Fruit fly (Drosophila melanogaster) whole organism, embryonic: ENCODE data around the gene CG43407.

ENCODE experiments used
- CG1233 ChIP-seq: fragments of 200-800 bp; sonication (Bioruptor generic); optimal IDR thresholded peaks from 4 replicates; lab custom pipeline; 2018; ENCODE audit warnings: missing biosample characterization, mild to moderate bottlenecking, missing genetic modification characterization
- CG15601 ChIP-seq: fragments of 200-800 bp; sonication (Bioruptor generic); optimal IDR thresholded peaks from 3 replicates; lab custom pipeline; 2019; ENCODE audit warnings: missing biosample characterization, mild to moderate bottlenecking, missing genetic modification characterization, moderate library complexity
- CG17328 ChIP-seq: fragments of 200-800 bp; sonication (Bioruptor generic); IDR thresholded peaks from 2 replicates; pipeline ENCODE4 v1.3.6; 2022; ENCODE audit warnings: missing biosample characterization, missing genetic modification characterization
- Doc2 ChIP-seq: fragments of 200-800 bp; sonication (Bioruptor generic); IDR thresholded peaks from 2 replicates; pipeline ENCODE4 v1.3.6; 2022; ENCODE audit warnings: missing biosample characterization, missing genetic modification characterization
- HHEX ChIP-seq: fragments of 200-800 bp; sonication (Bioruptor generic); optimal IDR thresholded peaks from 3 replicates; lab custom pipeline; 2017; ENCODE audit warnings: missing biosample characterization, mild to moderate bottlenecking, missing genetic modification characterization, missing genetic modification reagents
- HLHmδ ChIP-seq: fragments of 200-800 bp; sonication (Bioruptor generic); optimal IDR thresholded peaks from 2 replicates; lab custom pipeline; 2018; ENCODE audit warnings: missing biosample characterization, mild to moderate bottlenecking, missing genetic modification characterization, moderate library complexity
- Oaz ChIP-seq: fragments of 200-800 bp; sonication (Bioruptor generic); IDR thresholded peaks from 2 replicates; pipeline ENCODE4 v1.3.6; 2022; ENCODE audit warnings: missing biosample characterization, missing genetic modification characterization
- ac ChIP-seq: fragments of 200-800 bp; sonication (Bioruptor generic); optimal IDR thresholded peaks from 3 replicates; lab custom pipeline; 2017; ENCODE audit warnings: missing biosample characterization, mild to moderate bottlenecking, missing genetic modification characterization
- bbx ChIP-seq: fragments of 200-800 bp; sonication (Bioruptor generic); IDR thresholded peaks from 2 replicates; pipeline ENCODE4 v1.3.6; 2022; ENCODE audit warnings: missing biosample characterization, missing genetic modification characterization; ENCODE audit not compliant: partially characterized antibody
- corto ChIP-seq: fragments of 200-800 bp; sonication (Bioruptor generic); optimal IDR thresholded peaks from 2 replicates; lab custom pipeline; 2016; ENCODE audit warnings: missing biosample characterization, mild to moderate bottlenecking, missing genetic modification characterization, moderate library complexity
- nau ChIP-seq: fragments of 200-800 bp; sonication (Bioruptor generic); optimal IDR thresholded peaks from 3 replicates; lab custom pipeline; 2017; ENCODE audit warnings: missing biosample characterization, mild to moderate bottlenecking, missing genetic modification characterization, missing genetic modification reagents
- onecut ChIP-seq: fragments of 200-800 bp; sonication (Bioruptor generic); IDR thresholded peaks from 2 replicates; pipeline ENCODE4 v1.3.6; 2022; ENCODE audit warnings: missing biosample characterization, missing genetic modification characterization
- sens ChIP-seq: fragments of 200-800 bp; sonication (Bioruptor generic); peaks from one replicate; lab custom pipeline; 2016; ENCODE audit warnings: missing biosample characterization, missing genetic modification characterization
- sob ChIP-seq: fragments of 200-800 bp; sonication (Bioruptor generic); IDR thresholded peaks from 2 replicates; pipeline ENCODE4 v1.3.6; 2022; ENCODE audit warnings: missing biosample characterization, missing genetic modification characterization

DNA sequence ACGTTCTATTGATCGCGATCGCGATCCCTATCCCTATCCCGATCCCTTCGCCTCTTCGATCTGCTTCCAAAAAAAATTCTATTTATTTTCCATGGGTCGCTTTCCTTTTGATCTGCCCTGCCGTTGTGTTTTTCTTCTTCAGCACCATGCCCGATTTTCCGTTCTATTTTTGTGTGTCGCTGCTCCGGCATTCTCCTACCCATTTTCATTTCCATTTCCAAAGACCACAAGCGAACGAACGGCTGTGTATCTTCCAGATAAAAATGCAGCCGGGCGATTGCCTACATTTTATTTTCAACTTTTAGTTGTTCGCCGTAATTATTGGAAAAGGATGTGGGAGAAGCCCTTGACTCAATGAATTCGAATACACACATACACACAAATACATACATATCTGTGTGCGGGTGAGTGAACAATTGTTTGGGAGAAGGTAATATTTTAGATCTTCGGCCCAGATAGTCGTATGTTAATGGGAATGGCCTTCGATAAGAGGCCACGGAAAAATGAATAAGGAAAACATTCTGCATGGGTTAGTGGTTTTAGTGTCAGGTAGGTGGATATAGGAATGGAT, 9.6 kb downstream of the CG43407 start:
- TF ChIP-seq sob (GFP tag; lab: Robert Waterston, UW) (no peak), CG15601 (no peak), HLHmδ (GFP tag; lab: Kevin White, UChicago) (no peak), bbx (GFP tag; lab: Robert Waterston, UW) (no peak), CG17328 (no peak), ac (GFP tag; lab: Kevin White, UChicago) (no peak), Doc2 (GFP tag; lab: Robert Waterston, UW) (no peak), Oaz (GFP tag; lab: Robert Waterston, UW) (no peak), HHEX (GFP tag; lab: Kevin White, UChicago) (no peak), sens (GFP tag; lab: Kevin White, UChicago) (peak; percentile 68), onecut (GFP tag; lab: Robert Waterston, UW) (no peak), nau (GFP tag; lab: Kevin White, UChicago) (no peak), corto (GFP tag; lab: Kevin White, UChicago) (no peak), CG1233 (GFP tag; lab: Kevin White, UChicago) (no peak)
